Fruit fly (Drosophila melanogaster): ENCODE results near the gene CG17746.

The CG17746 gene

dm6 chr3L:3203062-3203461 lies 36.3 kb downstream of the CG17746 start, which contains the start of gene CG32271:
Gene CG32271 (minus strand): TSS chr3L:3203162.
- TF ChIP-seq CG17801 (GFP tag; optimal IDR thresholded peaks at IDR 0.05; ENCODE audit: partially characterized antibody): no peak

dm6 chr3L:3198447-3199402 lies 40.7 kb downstream of the CG17746 start, which contains the start of the genes CG32276 and gry:
Gene CG32276 (minus strand): TSS chr3L:3199047.
Gene gry (plus strand): TSS chr3L:3199090.
- TF ChIP-seq CG17801 (GFP tag; optimal IDR thresholded peaks at IDR 0.05; ENCODE audit: partially characterized antibody): peak; percentile 89

- TF ChIP-seq CG17801 (GFP tag; optimal IDR thresholded peaks at IDR 0.05; ENCODE audit: partially characterized antibody): peak; percentile 58
These were observed 41.9 kb downstream of the CG17746 start, which contains the start of gene CG14966 for dm6 chr3L:3197464-3197863. Gene CG14966 (minus strand): TSS chr3L:3197631.

dm6 chr3L:3194059-3194458 lies 45.3 kb downstream of the CG17746 start:
- TF ChIP-seq CG17801 (GFP tag; optimal IDR thresholded peaks at IDR 0.05; ENCODE audit: partially characterized antibody): peak; percentile 86

dm6 chr3L:3192912-3193311 lies 46.5 kb downstream of the CG17746 start, which contains the start of gene Hsp83:
Gene Hsp83 (plus strand): TSS chr3L:3192969.
- peak; percentile 98 for TF ChIP-seq CG17801 (GFP tag; optimal IDR thresholded peaks at IDR 0.05; ENCODE audit: partially characterized antibody)

dm6 chr3L:3192333-3192894 lies 47.0 kb downstream of the CG17746 start, which contains the start of gene CG14965:
Gene CG14965 (minus strand): TSS chr3L:3192491.
- no peak for TF ChIP-seq CG17801 (GFP tag; optimal IDR thresholded peaks at IDR 0.05; ENCODE audit: partially characterized antibody)

dm6 chr3L:3189647-3190046 lies 49.7 kb downstream of the CG17746 start, which contains the start of the genes CG42525 and CG14958:
Gene CG42525 (minus strand): TSS chr3L:3189747.
Gene CG14958 (plus strand): TSS chr3L:3189978.
- no peak for TF ChIP-seq CG17801 (GFP tag; optimal IDR thresholded peaks at IDR 0.05; ENCODE audit: partially characterized antibody)

dm6 chr3L:3187263-3187662 lies 52.1 kb downstream of the CG17746 start, which contains the start of gene CG14957:
Gene CG14957 (plus strand): TSS chr3L:3187563.
- TF ChIP-seq CG17801 (GFP tag; optimal IDR thresholded peaks at IDR 0.05; ENCODE audit: partially characterized antibody): no peak

All from ovary, adult (tissue).